Worm (Caenorhabditis elegans): ENCODE data around the gene his-3.
A peak's percentile ranks its signal among the peaks of the same experiment; 100 is the strongest.

The his-3 gene

DNA sequence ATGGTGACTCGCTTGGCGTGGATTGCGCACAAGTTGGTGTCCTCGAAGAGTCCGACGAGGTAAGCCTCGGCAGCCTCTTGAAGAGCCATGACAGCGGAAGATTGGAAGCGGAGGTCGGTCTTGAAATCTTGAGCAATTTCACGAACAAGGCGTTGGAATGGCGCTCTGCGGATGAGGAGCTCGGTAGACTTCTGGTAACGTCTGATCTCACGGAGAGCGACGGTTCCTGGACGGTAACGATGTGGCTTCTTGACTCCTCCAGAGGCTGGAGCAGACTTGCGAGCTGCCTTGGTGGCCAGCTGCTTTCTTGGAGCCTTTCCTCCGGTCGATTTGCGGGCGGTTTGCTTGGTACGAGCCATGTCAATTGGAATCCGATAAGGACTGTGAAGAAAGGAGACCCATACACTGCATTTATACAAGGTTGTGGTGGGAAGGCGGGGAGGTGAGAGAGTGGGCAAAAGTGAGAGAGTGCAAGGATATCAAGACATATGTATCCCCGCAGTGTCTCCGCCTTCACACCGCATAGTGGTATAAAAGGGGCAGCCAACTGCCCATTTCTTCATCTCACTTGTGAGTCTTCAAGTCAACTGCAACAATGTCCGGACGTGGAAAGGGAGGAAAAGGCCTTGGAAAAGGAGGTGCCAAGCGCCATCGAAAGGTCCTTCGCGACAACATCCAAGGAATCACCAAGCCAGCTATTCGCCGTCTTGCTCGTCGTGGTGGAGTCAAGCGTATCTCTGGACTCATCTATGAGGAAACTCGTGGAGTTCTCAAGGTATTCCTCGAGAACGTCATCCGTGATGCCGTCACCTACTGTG lies 1.5 kb downstream of the his-3 start, which contains the start of the genes his-2 and his-1:
his-2 (minus strand) TSS at position 359 of the 818 bp plus-strand sequence.
his-1 (plus strand) TSS at position 596 of the 818 bp plus-strand sequence.
- TF ChIP-seq ref-2 (tag; optimal IDR thresholded peaks at IDR 0.05) (peak; percentile 22), ama-1 (optimal IDR thresholded peaks at IDR 0.05) (peak; percentile 73)

DNA sequence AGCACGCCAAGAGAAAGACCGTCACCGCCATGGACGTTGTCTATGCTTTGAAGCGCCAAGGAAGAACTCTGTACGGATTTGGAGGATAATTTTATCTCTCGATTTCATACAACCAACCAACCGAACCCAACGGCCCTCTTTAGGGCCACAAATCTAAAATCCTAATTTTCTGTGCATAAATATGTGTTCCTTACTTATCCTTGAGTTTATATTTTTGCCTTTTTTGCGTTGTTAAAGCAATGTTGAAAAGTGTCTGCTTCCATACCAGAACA lies 2.1 kb downstream of the his-3 start:
- TF ChIP-seq nhr-232 (tag; optimal IDR thresholded peaks at IDR 0.05): no peak
- no peak for TF ChIP-seq ceh-48 (tag; optimal IDR thresholded peaks at IDR 0.05)
- TF ChIP-seq pha-4 (tag; optimal IDR thresholded peaks at IDR 0.05): no peak
- TF ChIP-seq mec-3 (tag; optimal IDR thresholded peaks at IDR 0.05; ENCODE audit: borderline replicate concordance): no peak
- TF ChIP-seq tbx-2 (tag; optimal IDR thresholded peaks at IDR 0.05): no peak
- no peak for TF ChIP-seq ceh-14 (tag; optimal IDR thresholded peaks at IDR 0.05)
- no peak for TF ChIP-seq fax-1 (tag; optimal IDR thresholded peaks at IDR 0.05)
- no peak for TF ChIP-seq unc-42 (tag; optimal IDR thresholded peaks at IDR 0.05)
- TF ChIP-seq hlh-30 (tag; optimal IDR thresholded peaks at IDR 0.05; ENCODE audit: insufficient read depth): no peak

DNA sequence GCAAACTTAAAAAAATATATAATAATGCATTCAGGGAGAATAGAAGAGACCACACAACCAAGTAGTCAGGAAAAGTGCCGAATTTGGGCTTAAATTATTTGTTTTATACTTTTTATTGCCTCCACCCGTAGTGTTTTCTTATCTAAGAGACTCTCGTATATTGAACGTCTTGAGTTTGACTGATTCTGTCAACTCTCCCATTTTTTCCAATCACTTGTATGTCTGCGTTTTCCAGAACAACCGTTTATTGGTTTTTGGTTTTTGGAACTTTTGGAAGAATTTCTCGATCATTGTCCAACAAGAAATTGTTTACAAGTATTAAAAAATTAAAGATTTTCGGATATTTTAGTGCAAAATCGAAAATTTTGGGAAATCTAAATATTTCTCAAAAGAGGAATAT lies 3.1 kb downstream of the his-3 start:
- TF ChIP-seq sox-2 (GFP tag; IDR thresholded peaks at IDR 0.05) (no peak), elt-2 (tag; optimal IDR thresholded peaks at IDR 0.05) (no peak), hlh-13 (GFP tag; optimal IDR thresholded peaks at IDR 0.05) (no peak), Y22D7AL.16 (tag; optimal IDR thresholded peaks at IDR 0.05) (no peak), unc-55 (GFP tag; optimal IDR thresholded peaks at IDR 0.05) (no peak), dve-1 (tag; optimal IDR thresholded peaks at IDR 0.05) (no peak), ztf-16 (tag; optimal IDR thresholded peaks at IDR 0.05) (no peak), unc-42 (tag; optimal IDR thresholded peaks at IDR 0.05) (no peak), ceh-14 (tag; optimal IDR thresholded peaks at IDR 0.05) (no peak), hlh-8 (tag; optimal IDR thresholded peaks at IDR 0.05) (no peak), T23F11.4 (GFP tag; optimal IDR thresholded peaks at IDR 0.05) (no peak), pax-1 (tag; optimal IDR thresholded peaks at IDR 0.05) (no peak)

- peak; percentile 0 for TF ChIP-seq pqm-1 (tag; optimal IDR thresholded peaks at IDR 0.05)
- no peak for TF ChIP-seq ceh-34 (tag; optimal IDR thresholded peaks at IDR 0.05)
- peak; percentile 75 for TF ChIP-seq elt-2 (tag; optimal IDR thresholded peaks at IDR 0.05)
- TF ChIP-seq lim-6 (tag; optimal IDR thresholded peaks at IDR 0.05): no peak
- no peak for TF ChIP-seq elt-4 (tag; optimal IDR thresholded peaks at IDR 0.05)
- TF ChIP-seq pha-4 (tag; optimal IDR thresholded peaks at IDR 0.05): no peak
- TF ChIP-seq lin-11 (tag; optimal IDR thresholded peaks at IDR 0.05): no peak
- TF ChIP-seq ceh-45 (GFP tag; IDR thresholded peaks at IDR 0.05): no peak
- TF ChIP-seq syd-9 (tag; optimal IDR thresholded peaks at IDR 0.05): no peak
- TF ChIP-seq madf-2 (tag; optimal IDR thresholded peaks at IDR 0.05): no peak
Observed at ce11 chrV:16045837-16046236, 5.2 kb downstream of the his-3 start, which contains the start of gene T10C6.15. Gene T10C6.15 (minus strand): TSS chrV:16045940.

ce11 chrV:16046573-16046972 lies 6.0 kb downstream of the his-3 start, which contains the start of gene ZK285.2:
Gene ZK285.2 (plus strand): TSS chrV:16046873.
- TF ChIP-seq ceh-14 (tag; optimal IDR thresholded peaks at IDR 0.05) (no peak), unc-86 (tag; optimal IDR thresholded peaks at IDR 0.05) (no peak)

DNA sequence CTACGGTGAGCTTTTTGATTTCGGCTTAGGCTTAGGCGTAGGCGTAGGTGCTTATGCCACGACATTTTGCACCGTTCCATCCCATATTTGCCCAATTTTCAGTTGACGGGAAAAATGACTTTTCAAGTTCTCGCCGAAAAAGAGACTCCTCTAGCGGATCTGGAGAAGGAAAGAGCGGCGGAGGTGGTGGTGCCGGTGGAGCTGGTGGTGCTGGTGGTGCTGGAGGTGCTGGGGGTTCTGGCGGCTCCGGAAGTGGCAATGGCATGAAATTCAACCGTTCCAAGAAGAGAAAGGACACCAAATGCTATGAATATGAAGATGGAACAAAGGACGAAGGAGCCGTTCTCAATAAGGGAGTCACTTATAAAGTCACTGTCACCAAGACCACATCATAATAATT lies 6.4 kb downstream of the his-3 start:
- TF ChIP-seq syd-9 (tag; optimal IDR thresholded peaks at IDR 0.05) (no peak), ceh-45 (GFP tag; IDR thresholded peaks at IDR 0.05) (no peak), tbx-2 (tag; optimal IDR thresholded peaks at IDR 0.05) (no peak), K02D7.2 (tag; optimal IDR thresholded peaks at IDR 0.05) (no peak), C38D4.7 (GFP tag; optimal IDR thresholded peaks at IDR 0.05) (no peak), unc-42 (tag; optimal IDR thresholded peaks at IDR 0.05) (no peak), elt-4 (tag; optimal IDR thresholded peaks at IDR 0.05) (no peak), ttx-3 (tag; optimal IDR thresholded peaks at IDR 0.05) (no peak), mec-3 (tag; optimal IDR thresholded peaks at IDR 0.05; ENCODE audit: borderline replicate concordance) (no peak), ceh-18 (tag; optimal IDR thresholded peaks at IDR 0.05) (no peak), pat-9 (tag; optimal IDR thresholded peaks at IDR 0.05) (no peak), hlh-30 (tag; optimal IDR thresholded peaks at IDR 0.05; ENCODE audit: insufficient read depth) (no peak), fax-1 (tag; optimal IDR thresholded peaks at IDR 0.05) (no peak), ceh-6 (GFP tag; optimal IDR thresholded peaks at IDR 0.05) (no peak)

Measured in whole organism, late embryonic.